Worm (Caenorhabditis elegans) whole organism, L1 larva: Measurements from ENCODE around the gene Y38F2AR.10.

Experiments
- C04F5.9 ChIP-seq: sonication (generic microtip); optimal IDR thresholded peaks from 2 replicates; lab custom pipeline; 2016; ENCODE audit warnings: missing genetic modification characterization, missing compliant biosample characterization
- C16A3.4 ChIP-seq: fragments of 150-350 bp; optimal IDR thresholded peaks from 2 replicates; lab custom pipeline; 2014; ENCODE audit warnings: missing biosample characterization, missing genetic modification characterization
- Y116A8C.19 ChIP-seq: sonication (generic microtip); optimal IDR thresholded peaks from 2 replicates; lab custom pipeline; 2016; ENCODE audit warnings: missing compliant biosample characterization, missing genetic modification characterization, borderline replicate concordance
- aha-1 ChIP-seq: fragments of 150-350 bp; optimal IDR thresholded peaks from 2 replicates; lab custom pipeline; 2014; ENCODE audit warnings: missing biosample characterization, missing genetic modification characterization
- aly-2 ChIP-seq: fragments of 150-350 bp; optimal IDR thresholded peaks from 2 replicates; lab custom pipeline; 2014; ENCODE audit warnings: missing biosample characterization, missing genetic modification characterization
- ama-1 ChIP-seq: fragments of 150-350 bp; optimal IDR thresholded peaks from 2 replicates; lab custom pipeline; 2014
- blmp-1 ChIP-seq: fragments of 150-350 bp; optimal IDR thresholded peaks from 2 replicates; lab custom pipeline; 2014; ENCODE audit warnings: missing biosample characterization, missing genetic modification characterization
- ceh-63 ChIP-seq: fragments of 200-800 bp; sonication (Bioruptor generic); optimal IDR thresholded peaks from 2 replicates; lab custom pipeline; 2018; ENCODE audit warnings: mild to moderate bottlenecking, missing genetic modification characterization, missing compliant biosample characterization
- ceh-90 ChIP-seq: sonication (generic microtip); optimal IDR thresholded peaks from 2 replicates; lab custom pipeline; 2016; ENCODE audit warnings: missing genetic modification characterization, missing compliant biosample characterization
- ces-1 ChIP-seq: fragments of 150-350 bp; optimal IDR thresholded peaks from 2 replicates; lab custom pipeline; 2014; ENCODE audit warnings: missing biosample characterization, missing genetic modification reagents, missing genetic modification characterization
- dsc-1 ChIP-seq: sonication (generic microtip); optimal IDR thresholded peaks from 2 replicates; lab custom pipeline; 2016; ENCODE audit warnings: mild to moderate bottlenecking, missing genetic modification characterization, missing compliant biosample characterization
- efl-3 ChIP-seq: fragments of 200-800 bp; sonication (Bioruptor generic); optimal IDR thresholded peaks from 2 replicates; lab custom pipeline; 2018; ENCODE audit warnings: mild to moderate bottlenecking, missing genetic modification characterization, missing compliant biosample characterization
- egl-13 ChIP-seq: sonication (generic microtip); optimal IDR thresholded peaks from 2 replicates; lab custom pipeline; 2016; ENCODE audit warnings: missing genotype, missing genetic modification reagents, missing genetic modification characterization, missing compliant biosample characterization
- fkh-10 ChIP-seq: sonication (generic microtip); optimal IDR thresholded peaks from 2 replicates; lab custom pipeline; 2017; ENCODE audit warnings: missing biosample characterization, missing genetic modification reagents, missing genetic modification characterization
- fkh-4 ChIP-seq: sonication (generic microtip); optimal IDR thresholded peaks from 2 replicates; lab custom pipeline; 2016; ENCODE audit warnings: missing compliant biosample characterization, missing genetic modification characterization, borderline replicate concordance
- fkh-8 ChIP-seq: sonication (generic microtip); optimal IDR thresholded peaks from 2 replicates; lab custom pipeline; 2016; ENCODE audit warnings: mild to moderate bottlenecking, missing genetic modification characterization, missing compliant biosample characterization
- fos-1 ChIP-seq: fragments of 150-350 bp; optimal IDR thresholded peaks from 2 replicates; lab custom pipeline; 2014; ENCODE audit warnings: missing biosample characterization, missing genetic modification characterization
- grh-1 ChIP-seq: fragments of 200-800 bp; sonication (Bioruptor generic); IDR thresholded peaks from 2 replicates; pipeline ENCODE4 v1.3.6; 2022; ENCODE audit warnings: missing genetic modification reagents, missing genetic modification characterization, missing compliant biosample characterization
- hlh-17 ChIP-seq: fragments of 200-800 bp; sonication (Bioruptor generic); optimal IDR thresholded peaks from 2 replicates; lab custom pipeline; 2018; ENCODE audit warnings: missing genetic modification characterization, mild to moderate bottlenecking, missing compliant biosample characterization, moderate library complexity, borderline replicate concordance
- hpl-2 ChIP-seq: fragments of 150-350 bp; optimal IDR thresholded peaks from 2 replicates; lab custom pipeline; 2014; ENCODE audit warnings: missing biosample characterization, missing genetic modification reagents, missing genetic modification characterization
- isw-1 ChIP-seq: fragments of 200-800 bp; sonication (Bioruptor generic); IDR thresholded peaks from 2 replicates; pipeline ENCODE4 v1.3.6; 2022; ENCODE audit warnings: missing genetic modification characterization, missing compliant biosample characterization
- jun-1 ChIP-seq: fragments of 150-350 bp; optimal IDR thresholded peaks from 2 replicates; lab custom pipeline; 2014; ENCODE audit warnings: missing biosample characterization, missing genetic modification reagents, missing genetic modification characterization
- lin-35 ChIP-seq, 2 experiments: fragments of 150-350 bp; optimal IDR thresholded peaks; 2 replicates each; lab custom pipeline; 2014; ENCODE audit warnings: missing biosample characterization in 2 of 2, missing genetic modification characterization in 2 of 2, missing genetic modification reagents in 2 of 2
- lin-39 ChIP-seq: fragments of 150-350 bp; optimal IDR thresholded peaks from 2 replicates; lab custom pipeline; 2014; ENCODE audit warnings: missing biosample characterization, missing genetic modification reagents, missing genetic modification characterization
- lsy-2 ChIP-seq, 2 experiments: fragments of 150-350 bp; optimal IDR thresholded peaks; 2 replicates each; lab custom pipeline; 2014; ENCODE audit warnings: missing biosample characterization in 2 of 2, missing genetic modification characterization in 2 of 2
- mdl-1 ChIP-seq, 2 experiments: fragments of 150-350 bp; optimal IDR thresholded peaks; 2 replicates each; lab custom pipeline; 2014 to 2017; ENCODE audit warnings: missing biosample characterization in 2 of 2, missing genetic modification characterization in 2 of 2, inconsistent platforms in 1 of 2
- mef-2 ChIP-seq: fragments of 150-350 bp; optimal IDR thresholded peaks from 2 replicates; lab custom pipeline; 2014; ENCODE audit warnings: missing biosample characterization, missing genetic modification characterization
- mep-1 ChIP-seq: fragments of 150-350 bp; optimal IDR thresholded peaks from 2 replicates; lab custom pipeline; 2014; ENCODE audit warnings: missing biosample characterization, missing genetic modification characterization
- nhr-11 ChIP-seq: fragments of 150-350 bp; optimal IDR thresholded peaks from 2 replicates; lab custom pipeline; 2014; ENCODE audit warnings: missing biosample characterization, missing genetic modification characterization
- nhr-12 ChIP-seq: sonication (generic microtip); optimal IDR thresholded peaks from 2 replicates; lab custom pipeline; 2017; ENCODE audit warnings: missing biosample characterization, missing genetic modification characterization
- nhr-19 ChIP-seq: fragments of 200-800 bp; sonication (Bioruptor generic); conservative IDR thresholded peaks from 2 replicates; pipeline ENCODE4 v1.3.6; 2022; ENCODE audit warnings: missing genetic modification characterization, missing compliant biosample characterization
- nhr-20 ChIP-seq: sonication (generic microtip); optimal IDR thresholded peaks from 2 replicates; lab custom pipeline; 2016; ENCODE audit warnings: mild to moderate bottlenecking, missing genetic modification characterization, missing compliant biosample characterization
- nhr-28 ChIP-seq: fragments of 150-350 bp; optimal IDR thresholded peaks from 2 replicates; lab custom pipeline; 2014; ENCODE audit warnings: missing biosample characterization, missing genetic modification characterization
- nhr-47 ChIP-seq: sonication (generic microtip); optimal IDR thresholded peaks from 2 replicates; lab custom pipeline; 2016; ENCODE audit warnings: mild to moderate bottlenecking, missing genetic modification characterization, moderate library complexity, missing compliant biosample characterization
- nhr-71 ChIP-seq: sonication (generic microtip); optimal IDR thresholded peaks from 2 replicates; lab custom pipeline; 2016; ENCODE audit warnings: mild to moderate bottlenecking, missing genetic modification characterization, moderate library complexity, missing compliant biosample characterization
- nhr-77 ChIP-seq: fragments of 150-350 bp; optimal IDR thresholded peaks from 2 replicates; lab custom pipeline; 2014; ENCODE audit warnings: missing biosample characterization, missing genetic modification characterization
- nhr-84 ChIP-seq: sonication (generic microtip); optimal IDR thresholded peaks from 2 replicates; lab custom pipeline; 2017; ENCODE audit warnings: missing biosample characterization, missing genetic modification characterization
- nhr-85 ChIP-seq: sonication (generic microtip); peaks from one replicate; lab custom pipeline; 2016; ENCODE audit warnings: missing genetic modification characterization, inconsistent platforms, missing compliant biosample characterization
- pag-3 ChIP-seq: sonication (generic microtip); optimal IDR thresholded peaks from 2 replicates; lab custom pipeline; 2017; ENCODE audit warnings: missing genetic modification characterization, mild to moderate bottlenecking, missing compliant biosample characterization, antibody characterized with exemption, borderline replicate concordance; ENCODE audit not compliant: insufficient read depth
- pqm-1 ChIP-seq: sonication (generic microtip); optimal IDR thresholded peaks from 3 replicates; lab custom pipeline; 2017; ENCODE audit warnings: missing biosample characterization, missing genetic modification characterization
- skn-1 ChIP-seq: fragments of 150-350 bp; optimal IDR thresholded peaks from 2 replicates; lab custom pipeline; 2014; ENCODE audit warnings: missing biosample characterization, missing genetic modification characterization
- snu-23 ChIP-seq: sonication (generic microtip); optimal IDR thresholded peaks from 2 replicates; lab custom pipeline; 2016; ENCODE audit warnings: missing genetic modification characterization, missing compliant biosample characterization
- sox-4 ChIP-seq: sonication (generic microtip); optimal IDR thresholded peaks from 2 replicates; lab custom pipeline; 2016; ENCODE audit warnings: missing genetic modification characterization, missing compliant biosample characterization
- sup-37 ChIP-seq: fragments of 200-800 bp; sonication (Bioruptor generic); optimal IDR thresholded peaks from 2 replicates; lab custom pipeline; 2018; ENCODE audit warnings: mild to moderate bottlenecking, missing genetic modification characterization, missing compliant biosample characterization
- swsn-7 ChIP-seq: sonication (generic microtip); optimal IDR thresholded peaks from 2 replicates; lab custom pipeline; 2016; ENCODE audit warnings: missing genetic modification characterization, missing compliant biosample characterization
- tlp-1 ChIP-seq: fragments of 150-350 bp; optimal IDR thresholded peaks from 2 replicates; lab custom pipeline; 2014; ENCODE audit warnings: missing biosample characterization, missing genetic modification characterization
- unc-130 ChIP-seq: fragments of 150-350 bp; optimal IDR thresholded peaks from 2 replicates; lab custom pipeline; 2017; ENCODE audit warnings: missing biosample characterization, missing genetic modification characterization, inconsistent platforms
- unc-30 ChIP-seq: sonication (generic microtip); optimal IDR thresholded peaks from 2 replicates; lab custom pipeline; 2017; ENCODE audit warnings: missing biosample characterization, missing genetic modification characterization
- unc-62 ChIP-seq: fragments of 150-350 bp; optimal IDR thresholded peaks from 2 replicates; lab custom pipeline; 2014; ENCODE audit warnings: missing biosample characterization, missing genetic modification reagents, missing genetic modification characterization
- unc-86 ChIP-seq: sonication (generic microtip); optimal IDR thresholded peaks from 2 replicates; lab custom pipeline; 2016; ENCODE audit warnings: missing genetic modification characterization, missing compliant biosample characterization
- unc-98 ChIP-seq: fragments of 200-800 bp; sonication (Bioruptor generic); IDR thresholded peaks from 2 replicates; pipeline ENCODE4 v1.3.6; 2022; ENCODE audit warnings: missing genetic modification characterization, missing compliant biosample characterization
- vab-15 ChIP-seq: sonication (generic microtip); optimal IDR thresholded peaks from 2 replicates; lab custom pipeline; 2017; ENCODE audit warnings: missing genotype, mild to moderate bottlenecking, missing genetic modification characterization, missing compliant biosample characterization
- xbp-1 ChIP-seq: sonication (generic microtip); optimal IDR thresholded peaks from 2 replicates; lab custom pipeline; 2016; ENCODE audit warnings: missing genetic modification characterization, missing compliant biosample characterization
- ztf-11 ChIP-seq, 2 experiments: sonication (generic microtip); optimal IDR thresholded peaks; 2 replicates each; lab custom pipeline; 2016 to 2017; ENCODE audit warnings: missing genetic modification characterization in 2 of 2, missing biosample characterization in 1 of 2, missing compliant biosample characterization in 1 of 2

Gene Y38F2AR.10

DNA sequence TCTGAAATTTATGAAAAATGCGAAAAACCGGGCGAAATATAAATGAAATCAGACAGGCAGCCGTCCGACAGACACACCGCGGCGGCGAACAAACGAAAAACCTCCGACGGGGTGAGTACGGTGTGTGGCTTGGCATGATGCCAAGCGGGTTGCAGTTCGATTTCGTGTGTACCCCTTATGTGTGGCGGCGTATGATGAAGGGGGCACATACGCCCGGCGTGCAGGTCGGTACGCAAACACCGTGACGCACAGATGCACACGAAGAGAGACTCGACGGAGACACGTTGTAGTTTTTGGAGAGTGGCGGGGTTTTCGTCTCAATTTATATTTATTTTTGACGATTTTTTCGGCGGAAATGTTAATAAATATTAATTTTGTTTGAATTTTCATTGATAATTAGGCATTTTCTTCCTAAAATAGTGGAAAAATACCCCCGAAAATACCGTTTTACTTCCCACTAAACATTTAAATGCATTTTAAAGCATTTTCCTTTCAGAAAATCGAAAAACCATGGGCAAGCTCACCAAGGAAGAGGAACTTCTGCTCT, 10.3 kb downstream of the Y38F2AR.10 start, which contains the start of gene trap-3 (continued):
- TF ChIP-seq pag-3 = peak; percentile 61
- TF ChIP-seq fkh-10 = peak; percentile 83
- peak; percentile 98 for TF ChIP-seq nhr-47 (tag; lab: Kevin White, UChicago)
- TF ChIP-seq lin-39 = peak; percentile 76
- TF ChIP-seq ces-1 = no peak
- peak; percentile 85 for TF ChIP-seq hpl-2 (GFP tag; lab: Kevin White, UChicago)
- peak; percentile 84 for TF ChIP-seq unc-98
- peak; percentile 97 for TF ChIP-seq xbp-1 (tag; lab: Kevin White, UChicago)
- peak; percentile 93 for TF ChIP-seq fos-1 (tag; lab: Kevin White, UChicago)
- TF ChIP-seq C16A3.4 (tag; lab: Kevin White, UChicago) = peak; percentile 92
- TF ChIP-seq swsn-7 (tag; lab: Kevin White, UChicago) = peak; percentile 96
- TF ChIP-seq nhr-19 (GFP tag; lab: Robert Waterston, UW) = peak; percentile 96
- no peak for TF ChIP-seq Y116A8C.19 (tag; lab: Kevin White, UChicago)
- TF ChIP-seq fkh-8 = peak; percentile 96
- TF ChIP-seq unc-62 (GFP tag; lab: Kevin White, UChicago) = no peak
- TF ChIP-seq tlp-1 (tag; lab: Kevin White, UChicago) = no peak
- TF ChIP-seq mep-1 (tag; lab: Kevin White, UChicago) = peak; percentile 94
- peak; percentile 95 for TF ChIP-seq unc-86 (tag; lab: Kevin White, UChicago)
- no peak for TF ChIP-seq efl-3 (GFP tag; lab: Kevin White, UChicago)
- TF ChIP-seq mef-2 (tag; lab: Kevin White, UChicago) = peak; percentile 47
- TF ChIP-seq aha-1 (tag; lab: Kevin White, UChicago) = peak; percentile 86
- peak; percentile 74 for TF ChIP-seq blmp-1 (tag; lab: Kevin White, UChicago)
- TF ChIP-seq isw-1 (GFP tag; lab: Robert Waterston, UW) = peak; percentile 94
- peak; percentile 75 for TF ChIP-seq nhr-11 (tag; lab: Kevin White, UChicago)
- TF ChIP-seq nhr-85 (tag; lab: Kevin White, UChicago) = peak; percentile 98
- peak; percentile 93 for TF ChIP-seq dsc-1 (tag; lab: Kevin White, UChicago)
- no peak for TF ChIP-seq hlh-17 (GFP tag; lab: Kevin White, UChicago)
- peak; percentile 79 for TF ChIP-seq sox-4
- TF ChIP-seq jun-1 (tag; lab: Kevin White, UChicago) = peak; percentile 97
- TF ChIP-seq ama-1 (lab: Kevin White, UChicago) = peak; percentile 65
- no peak for TF ChIP-seq nhr-84
- TF ChIP-seq unc-30 (tag; lab: Kevin White, UChicago) = no peak
- TF ChIP-seq nhr-71 (tag; lab: Kevin White, UChicago) = peak; percentile 98
- peak; percentile 98 for TF ChIP-seq snu-23 (GFP tag; lab: Kevin White, UChicago)
- no peak for TF ChIP-seq nhr-12 (tag; lab: Kevin White, UChicago)
- peak in 1 of 2 experiments; percentile 96 for TF ChIP-seq mdl-1 (tag; optimal IDR thresholded peaks at IDR 0.05; lab: Kevin White, UChicago)
- TF ChIP-seq grh-1 (GFP tag; lab: Robert Waterston, UW) = peak; percentile 93
- TF ChIP-seq vab-15 = peak; percentile 60
- peak; percentile 89 to 93 for TF ChIP-seq lin-35 (GFP tag; optimal IDR thresholded peaks at IDR 0.05; lab: Kevin White, UChicago)
- peak; percentile 91 for TF ChIP-seq sup-37 (GFP tag; lab: Kevin White, UChicago)
- TF ChIP-seq nhr-28 = peak; percentile 21
- TF ChIP-seq pqm-1 (tag; lab: Kevin White, UChicago) = peak; percentile 39
- peak; percentile 81 for TF ChIP-seq skn-1
- TF ChIP-seq fkh-4 = peak; percentile 55
- TF ChIP-seq nhr-77 (tag; lab: Kevin White, UChicago) = peak; percentile 94
- TF ChIP-seq egl-13 (tag; lab: Kevin White, UChicago) = peak; percentile 91
- peak; percentile 92 for TF ChIP-seq C04F5.9 (tag; lab: Kevin White, UChicago)
- peak; percentile 97 to 98 for TF ChIP-seq lsy-2 (tag; optimal IDR thresholded peaks at IDR 0.05; lab: Kevin White, UChicago)
- no peak for TF ChIP-seq aly-2 (tag; lab: Kevin White, UChicago)
- TF ChIP-seq ceh-90 (tag; lab: Kevin White, UChicago) = peak; percentile 53
- peak; percentile 97 for TF ChIP-seq nhr-20 (tag; lab: Kevin White, UChicago)
- no peak for TF ChIP-seq ceh-63 (GFP tag; lab: Kevin White, UChicago)
- TF ChIP-seq unc-130 (tag; lab: Kevin White, UChicago) = peak; percentile 96
- TF ChIP-seq ztf-11 (tag; optimal IDR thresholded peaks at IDR 0.05; lab: Kevin White, UChicago) = peak in 1 of 2 experiments; percentile 88
